Fruit fly (Drosophila melanogaster) whole organism, prepupa: ENCODE measurements around the gene Qsox4.
A peak's percentile ranks its signal among the peaks of the same experiment; 100 is the strongest.

Source experiments
- CG32006 ChIP-seq: fragments of 200-800 bp; sonication (Bioruptor generic); optimal IDR thresholded peaks from 3 replicates; lab custom pipeline; 2017; ENCODE audit warnings: missing biosample characterization, mild to moderate bottlenecking, missing genetic modification characterization
- CG6163 ChIP-seq: fragments of 200-800 bp; sonication (Bioruptor generic); IDR thresholded peaks from 3 replicates; pipeline ENCODE4 v1.3.6; 2022; ENCODE audit warnings: missing biosample characterization, missing genetic modification characterization
- Eip78C ChIP-seq: fragments of 200-800 bp; sonication (Bioruptor generic); peaks from one replicate; lab custom pipeline; 2016; ENCODE audit warnings: missing biosample characterization, missing genetic modification characterization
- Sox102F ChIP-seq: fragments of 200-800 bp; sonication (Bioruptor generic); optimal IDR thresholded peaks from 2 replicates; lab custom pipeline; 2016; ENCODE audit warnings: missing biosample characterization, mild to moderate bottlenecking, missing genetic modification characterization
- eg ChIP-seq: fragments of 200-800 bp; sonication (Bioruptor generic); IDR thresholded peaks from 3 replicates; pipeline ENCODE4 v1.3.6; 2022; ENCODE audit warnings: missing biosample characterization, missing genetic modification characterization

dm6 chr3R:23673084-23673483 lies 29.5 kb upstream of the Qsox4 start:
- TF ChIP-seq eg (GFP tag; lab: Robert Waterston, UW) (no peak), CG32006 (GFP tag; lab: Kevin White, UChicago) (peak; percentile 8), Eip78C (peak; percentile 73), CG6163 (GFP tag; lab: Robert Waterston, UW) (no peak; the same call in 2 of the 3 replicates), Sox102F (GFP tag; lab: Kevin White, UChicago) (no peak)
